Fruit fly (Drosophila melanogaster): ENCODE data around the gene Dop1R2.

Dop1R2 gene

dm6 chr3R:29697841-29698240 lies 38.1 kb upstream of the Dop1R2 start:
- no peak for TF ChIP-seq cic (GFP tag; optimal IDR thresholded peaks at IDR 0.05)
- TF ChIP-seq Clk (GFP tag; optimal IDR thresholded peaks at IDR 0.05): no peak
- TF ChIP-seq cnc (optimal IDR thresholded peaks at IDR 0.05): no peak
- no peak for TF ChIP-seq CG14711 (tag; optimal IDR thresholded peaks at IDR 0.05)
- TF ChIP-seq Hr96 (GFP tag; optimal IDR thresholded peaks at IDR 0.05): no peak

DNA sequence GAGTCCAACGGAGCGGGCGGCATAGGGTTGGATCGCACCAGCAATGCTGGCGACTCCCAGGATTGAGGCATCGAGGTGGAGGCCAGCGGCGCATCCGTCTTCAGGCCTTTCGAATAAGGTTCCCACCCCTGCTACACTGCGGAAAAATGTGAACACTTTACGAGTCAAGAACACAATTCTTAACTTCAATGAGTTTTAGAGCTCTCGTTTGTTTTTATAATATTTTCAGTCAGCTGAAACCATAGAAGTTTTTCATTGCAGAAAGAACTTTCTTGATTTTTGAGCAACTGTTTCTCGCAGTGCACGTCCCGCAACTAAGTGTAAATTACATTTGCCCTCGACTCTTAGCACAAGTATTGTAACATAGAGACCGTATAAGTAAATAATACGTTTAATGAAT lies 36.6 kb upstream of the Dop1R2 start:
- no peak for TF ChIP-seq CG1620 (GFP tag; optimal IDR thresholded peaks at IDR 0.05)
- no peak for TF ChIP-seq Clk (GFP tag; optimal IDR thresholded peaks at IDR 0.05)
- TF ChIP-seq CG33017 (tag; optimal IDR thresholded peaks at IDR 0.05): no peak
- no peak for TF ChIP-seq cnc (optimal IDR thresholded peaks at IDR 0.05)
- no peak for TF ChIP-seq CG5204 (GFP tag; optimal IDR thresholded peaks at IDR 0.05)
- no peak for TF ChIP-seq ovo (GFP tag; optimal IDR thresholded peaks at IDR 0.05)
- no peak for TF ChIP-seq CG14711 (tag; optimal IDR thresholded peaks at IDR 0.05)
- TF ChIP-seq CG7045 (GFP tag; optimal IDR thresholded peaks at IDR 0.05): no peak
- TF ChIP-seq pad (GFP tag; optimal IDR thresholded peaks at IDR 0.05): no peak
- no peak for TF ChIP-seq Hr96 (GFP tag; optimal IDR thresholded peaks at IDR 0.05)
- no peak for TF ChIP-seq toe (GFP tag; optimal IDR thresholded peaks at IDR 0.05)
- TF ChIP-seq kay (GFP tag; ENCODE audit: borderline replicate concordance): no peak
- TF ChIP-seq Mnt (GFP tag; optimal IDR thresholded peaks at IDR 0.05): no peak
- no peak for TF ChIP-seq Crg-1 (GFP tag; optimal IDR thresholded peaks at IDR 0.05)
- no peak for TF ChIP-seq cic (GFP tag; optimal IDR thresholded peaks at IDR 0.05)
- TF ChIP-seq CG7101 (tag; optimal IDR thresholded peaks at IDR 0.05): no peak
- TF ChIP-seq CG12768 (GFP tag; optimal IDR thresholded peaks at IDR 0.05): no peak
- no peak for TF ChIP-seq CG11617 (GFP tag; optimal IDR thresholded peaks at IDR 0.05)

- TF ChIP-seq CG5204 (GFP tag; optimal IDR thresholded peaks at IDR 0.05) (no peak), pad (GFP tag; optimal IDR thresholded peaks at IDR 0.05) (no peak), tj (GFP tag; optimal IDR thresholded peaks at IDR 0.05) (no peak), CG11617 (GFP tag; optimal IDR thresholded peaks at IDR 0.05) (no peak)
Measured at dm6 chr3R:29695744-29696143, 36.0 kb upstream of the Dop1R2 start.

dm6 chr3R:29692009-29692641 lies 32.3 kb upstream of the Dop1R2 start, which contains the start of gene dmrt99B:
Gene dmrt99B, plus strand, starts transcription at chr3R:29692591.
- TF ChIP-seq CG7101 (tag; optimal IDR thresholded peaks at IDR 0.05): no peak
- TF ChIP-seq Mnt (GFP tag; optimal IDR thresholded peaks at IDR 0.05): no peak
- TF ChIP-seq toe (GFP tag; optimal IDR thresholded peaks at IDR 0.05): no peak
- TF ChIP-seq Clk (GFP tag; optimal IDR thresholded peaks at IDR 0.05): no peak
- no peak for TF ChIP-seq tj (GFP tag; optimal IDR thresholded peaks at IDR 0.05)
- TF ChIP-seq CG5204 (GFP tag; optimal IDR thresholded peaks at IDR 0.05): no peak
- TF ChIP-seq cnc (optimal IDR thresholded peaks at IDR 0.05): no peak
- no peak for TF ChIP-seq kay (GFP tag; ENCODE audit: borderline replicate concordance)
- TF ChIP-seq pad (GFP tag; optimal IDR thresholded peaks at IDR 0.05): no peak
- no peak for TF ChIP-seq Crg-1 (GFP tag; optimal IDR thresholded peaks at IDR 0.05)
- no peak for TF ChIP-seq cic (GFP tag; optimal IDR thresholded peaks at IDR 0.05)

- no peak for TF ChIP-seq Hr96 (GFP tag; optimal IDR thresholded peaks at IDR 0.05)
- TF ChIP-seq Crg-1 (GFP tag; optimal IDR thresholded peaks at IDR 0.05): no peak
- no peak for TF ChIP-seq ovo (GFP tag; optimal IDR thresholded peaks at IDR 0.05)
- TF ChIP-seq toe (GFP tag; optimal IDR thresholded peaks at IDR 0.05): no peak
- no peak for TF ChIP-seq cic (GFP tag; optimal IDR thresholded peaks at IDR 0.05)
- no peak for TF ChIP-seq CG7045 (GFP tag; optimal IDR thresholded peaks at IDR 0.05)
- no peak for TF ChIP-seq CG7101 (tag; optimal IDR thresholded peaks at IDR 0.05)
- TF ChIP-seq pad (GFP tag; optimal IDR thresholded peaks at IDR 0.05): no peak
- TF ChIP-seq CG33017 (tag; optimal IDR thresholded peaks at IDR 0.05): no peak
- TF ChIP-seq CG5204 (GFP tag; optimal IDR thresholded peaks at IDR 0.05): no peak
Measured at dm6 chr3R:29690960-29691527, 31.3 kb upstream of the Dop1R2 start.

- TF ChIP-seq Hr96 (GFP tag; optimal IDR thresholded peaks at IDR 0.05) (no peak), CG14711 (tag; optimal IDR thresholded peaks at IDR 0.05) (no peak), cnc (optimal IDR thresholded peaks at IDR 0.05) (no peak), bab1 (GFP tag; optimal IDR thresholded peaks at IDR 0.05) (no peak), Clk (GFP tag; optimal IDR thresholded peaks at IDR 0.05) (no peak), CG33017 (tag; optimal IDR thresholded peaks at IDR 0.05) (no peak), kay (GFP tag; ENCODE audit: borderline replicate concordance) (no peak), CG7101 (tag; optimal IDR thresholded peaks at IDR 0.05) (no peak), CG7045 (GFP tag; optimal IDR thresholded peaks at IDR 0.05) (no peak)
Measured at dm6 chr3R:29690539-29690852, 30.7 kb upstream of the Dop1R2 start.

DNA sequence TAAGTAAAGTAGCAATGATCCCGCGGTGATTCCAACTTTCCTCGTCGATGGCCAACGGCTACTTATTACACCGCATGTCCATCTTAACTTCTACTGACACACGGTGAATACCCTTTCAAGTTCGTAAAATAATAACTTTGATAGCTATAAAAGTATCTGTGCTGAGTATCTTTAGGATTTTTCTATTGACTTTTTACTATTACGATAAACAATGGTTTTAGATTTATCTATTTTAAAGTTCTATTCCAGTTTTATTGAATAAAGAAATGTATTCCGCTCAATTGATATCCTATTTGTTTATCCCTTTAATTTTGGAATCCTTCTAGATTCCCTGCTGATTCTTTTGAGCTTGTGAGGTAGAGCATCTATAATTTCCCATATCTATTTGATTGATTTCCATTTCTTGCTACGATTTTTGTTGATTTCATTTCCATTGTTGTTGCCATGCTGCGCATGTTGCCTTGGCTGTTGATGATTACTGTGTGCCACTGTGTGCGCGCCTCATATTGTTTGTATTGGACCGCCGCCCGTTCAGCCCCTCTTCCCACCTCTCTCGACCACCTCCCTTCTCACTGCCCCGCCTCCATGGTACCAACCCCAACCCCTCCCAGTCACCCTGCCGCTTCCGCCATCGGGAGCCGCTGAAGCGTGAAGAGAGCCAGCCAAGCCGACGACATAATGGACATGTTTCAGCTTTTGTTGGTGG lies 30.2 kb upstream of the Dop1R2 start:
- TF ChIP-seq bab1 (GFP tag; optimal IDR thresholded peaks at IDR 0.05) (no peak), CG5204 (GFP tag; optimal IDR thresholded peaks at IDR 0.05) (no peak), Crg-1 (GFP tag; optimal IDR thresholded peaks at IDR 0.05) (no peak), CG1620 (GFP tag; optimal IDR thresholded peaks at IDR 0.05) (no peak), ovo (GFP tag; optimal IDR thresholded peaks at IDR 0.05) (no peak), toe (GFP tag; optimal IDR thresholded peaks at IDR 0.05) (no peak)

Data from whole organism, adult.